Fruit fly (Drosophila melanogaster) S2 (cell line): ENCODE results near the gene CG14646.

Source experiments
- CG8478 ChIP-seq: fragments of >200 bp; optimal IDR thresholded peaks from 2 replicates; lab custom pipeline; 2018
- CTCF ChIP-seq, 2 experiments: fragments of >200 bp; optimal IDR thresholded peaks; 2 replicates each; lab custom pipeline; 2018

DNA sequence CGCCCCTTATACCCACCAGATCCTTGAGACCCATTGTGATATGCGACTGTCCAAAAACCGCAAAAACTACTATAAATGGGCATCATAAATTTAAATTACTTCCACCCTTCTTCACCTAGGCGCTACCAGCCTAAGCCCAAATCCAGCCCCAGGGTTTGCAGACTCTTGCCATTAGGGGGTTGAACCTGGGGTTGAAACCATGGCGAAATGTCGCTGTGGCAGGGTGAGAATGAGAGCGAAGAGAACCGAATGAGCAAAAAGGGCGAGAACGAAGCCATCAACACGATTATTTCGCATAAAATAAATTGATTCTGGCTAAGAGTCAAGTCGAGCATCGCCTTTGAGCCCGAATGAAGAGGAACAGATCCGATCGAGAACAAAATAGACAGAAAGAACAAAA lies 36.6 kb upstream of the CG14646 start:
- no peak for TF ChIP-seq CTCF (optimal IDR thresholded peaks at IDR 0.05; lab: Kevin White, UChicago)
- no peak for TF ChIP-seq CG8478 (lab: Kevin White, UChicago)
